Worm (Caenorhabditis elegans) whole organism, L1 larva: ENCODE results near the gene srx-116.

Experiments
- blmp-1 ChIP-seq: fragments of 150-350 bp; optimal IDR thresholded peaks from 2 replicates; lab custom pipeline; 2014; ENCODE audit warnings: missing biosample characterization, missing genetic modification characterization
- fkh-8 ChIP-seq: sonication (generic microtip); optimal IDR thresholded peaks from 2 replicates; lab custom pipeline; 2016; ENCODE audit warnings: mild to moderate bottlenecking, missing genetic modification characterization, missing compliant biosample characterization
- fos-1 ChIP-seq: fragments of 150-350 bp; optimal IDR thresholded peaks from 2 replicates; lab custom pipeline; 2014; ENCODE audit warnings: missing biosample characterization, missing genetic modification characterization
- isw-1 ChIP-seq: fragments of 200-800 bp; sonication (Bioruptor generic); IDR thresholded peaks from 2 replicates; pipeline ENCODE4 v1.3.6; 2022; ENCODE audit warnings: missing genetic modification characterization, missing compliant biosample characterization
- nhr-19 ChIP-seq: fragments of 200-800 bp; sonication (Bioruptor generic); conservative IDR thresholded peaks from 2 replicates; pipeline ENCODE4 v1.3.6; 2022; ENCODE audit warnings: missing genetic modification characterization, missing compliant biosample characterization
- nhr-77 ChIP-seq: fragments of 150-350 bp; optimal IDR thresholded peaks from 2 replicates; lab custom pipeline; 2014; ENCODE audit warnings: missing biosample characterization, missing genetic modification characterization
- nhr-90 ChIP-seq: sonication (generic microtip); optimal IDR thresholded peaks from 2 replicates; lab custom pipeline; 2016; ENCODE audit warnings: mild to moderate bottlenecking, missing genetic modification characterization, missing compliant biosample characterization; ENCODE audit not compliant: poor library complexity
- skn-1 ChIP-seq: fragments of 150-350 bp; optimal IDR thresholded peaks from 2 replicates; lab custom pipeline; 2014; ENCODE audit warnings: missing biosample characterization, missing genetic modification characterization
- swsn-7 ChIP-seq: sonication (generic microtip); optimal IDR thresholded peaks from 2 replicates; lab custom pipeline; 2016; ENCODE audit warnings: missing genetic modification characterization, missing compliant biosample characterization
- unc-62 ChIP-seq: fragments of 150-350 bp; optimal IDR thresholded peaks from 2 replicates; lab custom pipeline; 2014; ENCODE audit warnings: missing biosample characterization, missing genetic modification reagents, missing genetic modification characterization

DNA sequence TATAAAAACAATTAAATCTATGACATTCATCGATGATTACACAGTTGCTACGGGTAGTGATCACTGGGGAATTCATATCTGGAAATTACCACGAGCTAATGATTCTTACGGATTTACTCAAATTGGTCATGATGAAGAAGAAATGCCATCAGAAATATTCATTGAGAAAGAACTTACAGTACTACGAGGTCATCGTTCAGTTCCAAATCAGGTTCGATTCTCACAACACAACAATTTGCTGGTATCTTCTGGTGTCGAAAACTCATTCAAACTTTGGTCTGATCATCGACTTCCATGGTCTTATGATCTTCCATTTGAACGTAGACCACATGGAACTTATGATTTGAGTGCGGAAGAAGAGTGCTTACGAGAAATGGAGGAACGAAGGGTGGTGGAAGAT, 35.8 kb downstream of the srx-116 start:
- TF ChIP-seq nhr-90 (tag; lab: Kevin White, UChicago) (no peak), blmp-1 (tag; lab: Kevin White, UChicago) (no peak), skn-1 (no peak), fos-1 (tag; lab: Kevin White, UChicago) (no peak), nhr-19 (GFP tag; lab: Robert Waterston, UW) (no peak), fkh-8 (tag; lab: Kevin White, UChicago) (no peak), nhr-77 (no peak), swsn-7 (tag; lab: Kevin White, UChicago) (no peak), unc-62 (GFP tag; lab: Kevin White, UChicago) (no peak), isw-1 (GFP tag; lab: Robert Waterston, UW) (no peak)
